Worm (Caenorhabditis elegans): ENCODE measurements around the gene nlt-1.

The nlt-1 gene

ce11 chrII:9956116-9956515 lies 44.8 kb downstream of the nlt-1 start:
- peak; percentile 36 for TF ChIP-seq fkh-8 (tag; optimal IDR thresholded peaks at IDR 0.05)
- TF ChIP-seq zip-4 (GFP tag; optimal IDR thresholded peaks at IDR 0.05) = no peak
- TF ChIP-seq C16A3.4 (tag; optimal IDR thresholded peaks at IDR 0.05) = no peak
- no peak for TF ChIP-seq sptf-1 (tag; optimal IDR thresholded peaks at IDR 0.05)
- no peak for TF ChIP-seq ztf-4 (tag; optimal IDR thresholded peaks at IDR 0.05)

ce11 chrII:9954885-9955284 lies 46.1 kb downstream of the nlt-1 start, which contains the start of gene egl-43:
Gene egl-43 (plus strand): TSS chrII:9955185.
- TF ChIP-seq nhr-20 (tag; optimal IDR thresholded peaks at IDR 0.05) = no peak
- no peak for TF ChIP-seq efl-3 (GFP tag; optimal IDR thresholded peaks at IDR 0.05)
- no peak for TF ChIP-seq nhr-11 (tag; optimal IDR thresholded peaks at IDR 0.05)

ce11 chrII:9951846-9952245 lies 49.1 kb downstream of the nlt-1 start:
- TF ChIP-seq xbp-1 (tag; optimal IDR thresholded peaks at IDR 0.05) (no peak), aly-2 (tag; optimal IDR thresholded peaks at IDR 0.05) (no peak), nhr-71 (tag; optimal IDR thresholded peaks at IDR 0.05) (peak; percentile 17), fkh-8 (tag; optimal IDR thresholded peaks at IDR 0.05) (peak; percentile 53), egl-27 (tag; optimal IDR thresholded peaks at IDR 0.05) (no peak), hlh-4 (tag; optimal IDR thresholded peaks at IDR 0.05) (peak; percentile 62)

All from whole organism, L1 larva.